Worm (Caenorhabditis elegans): ENCODE measurements around the gene snx-13.
A peak's percentile ranks its signal among the peaks of the same experiment; 100 is the strongest.

The snx-13 gene

ce11 chrIV:17087384-17088099 is at the start of gene snx-13, which contains the start of gene snr-1:
Gene snx-13 (minus strand): TSS chrIV:17087438.
Gene snr-1 (plus strand): TSS chrIV:17088049.
- no peak for TF ChIP-seq snpc-4 (tag; optimal IDR thresholded peaks at IDR 0.05)
- peak; percentile 88 for TF ChIP-seq M03D4.4 (tag; optimal IDR thresholded peaks at IDR 0.05)
- no peak for TF ChIP-seq hlh-1 (tag; optimal IDR thresholded peaks at IDR 0.05)
- TF ChIP-seq sem-2 (GFP tag; optimal IDR thresholded peaks at IDR 0.05), result peak; percentile 80
- TF ChIP-seq unc-62 (GFP tag; optimal IDR thresholded peaks at IDR 0.05), result no peak
- peak; percentile 58 for TF ChIP-seq ceh-39 (tag; optimal IDR thresholded peaks at IDR 0.05)
- peak; percentile 66 for TF ChIP-seq lin-13 (tag; optimal IDR thresholded peaks at IDR 0.05)
- peak; percentile 58 for TF ChIP-seq nhr-237 (tag; optimal IDR thresholded peaks at IDR 0.05)
- TF ChIP-seq mls-2 (tag; optimal IDR thresholded peaks at IDR 0.05), result peak; percentile 86
- peak; percentile 92 for TF ChIP-seq cnd-1 (tag; optimal IDR thresholded peaks at IDR 0.05)
- peak; percentile 84 for TF ChIP-seq lin-32 (GFP tag; optimal IDR thresholded peaks at IDR 0.05)
- peak; percentile 90 for TF ChIP-seq tbx-8 (GFP tag; optimal IDR thresholded peaks at IDR 0.05)
- TF ChIP-seq drap-1 (GFP tag; optimal IDR thresholded peaks at IDR 0.05), result peak; percentile 87
- TF ChIP-seq unc-39 (tag; optimal IDR thresholded peaks at IDR 0.05), result no peak
- TF ChIP-seq nhr-12 (tag; optimal IDR thresholded peaks at IDR 0.05), result no peak
- TF ChIP-seq nhr-28 (tag; optimal IDR thresholded peaks at IDR 0.05), result no peak
- no peak for TF ChIP-seq ztf-11 (tag; optimal IDR thresholded peaks at IDR 0.05)
- peak; percentile 58 for TF ChIP-seq ham-2 (GFP tag; optimal IDR thresholded peaks at IDR 0.05)
- no peak for TF ChIP-seq nhr-76 (tag; optimal IDR thresholded peaks at IDR 0.05)
- peak; percentile 72 for TF ChIP-seq lsy-2 (tag; optimal IDR thresholded peaks at IDR 0.05)
- no peak for TF ChIP-seq zip-8 (tag; optimal IDR thresholded peaks at IDR 0.05)
- TF ChIP-seq mab-5 (tag; optimal IDR thresholded peaks at IDR 0.05), result no peak
- peak; percentile 82 for TF ChIP-seq bed-3 (GFP tag; optimal IDR thresholded peaks at IDR 0.05)
- TF ChIP-seq elt-1 (tag; optimal IDR thresholded peaks at IDR 0.05; ENCODE audit: borderline replicate concordance, insufficient read depth), result no peak
- peak; percentile 33 for TF ChIP-seq flh-1 (GFP tag; optimal IDR thresholded peaks at IDR 0.05)
- TF ChIP-seq blmp-1 (tag; optimal IDR thresholded peaks at IDR 0.05), result no peak
- TF ChIP-seq ceh-43 (GFP tag; optimal IDR thresholded peaks at IDR 0.05), result peak; percentile 82
- no peak for TF ChIP-seq elt-3 (tag; optimal IDR thresholded peaks at IDR 0.05)
- peak; percentile 51 for TF ChIP-seq unc-120 (tag; optimal IDR thresholded peaks at IDR 0.05; ENCODE audit: poor library complexity, severe bottlenecking)
- TF ChIP-seq pha-4 (tag; optimal IDR thresholded peaks at IDR 0.05), result peak; percentile 50
- peak; percentile 90 for TF ChIP-seq ceh-83 (GFP tag; optimal IDR thresholded peaks at IDR 0.05)
- no peak for TF ChIP-seq nhr-2 (tag; optimal IDR thresholded peaks at IDR 0.05)
- TF ChIP-seq sptf-1 (tag; optimal IDR thresholded peaks at IDR 0.05), result peak; percentile 98
- TF ChIP-seq ces-1 (GFP tag; optimal IDR thresholded peaks at IDR 0.05), result peak; percentile 71
- peak; percentile 77 for TF ChIP-seq mep-1 (tag; optimal IDR thresholded peaks at IDR 0.05)

DNA sequence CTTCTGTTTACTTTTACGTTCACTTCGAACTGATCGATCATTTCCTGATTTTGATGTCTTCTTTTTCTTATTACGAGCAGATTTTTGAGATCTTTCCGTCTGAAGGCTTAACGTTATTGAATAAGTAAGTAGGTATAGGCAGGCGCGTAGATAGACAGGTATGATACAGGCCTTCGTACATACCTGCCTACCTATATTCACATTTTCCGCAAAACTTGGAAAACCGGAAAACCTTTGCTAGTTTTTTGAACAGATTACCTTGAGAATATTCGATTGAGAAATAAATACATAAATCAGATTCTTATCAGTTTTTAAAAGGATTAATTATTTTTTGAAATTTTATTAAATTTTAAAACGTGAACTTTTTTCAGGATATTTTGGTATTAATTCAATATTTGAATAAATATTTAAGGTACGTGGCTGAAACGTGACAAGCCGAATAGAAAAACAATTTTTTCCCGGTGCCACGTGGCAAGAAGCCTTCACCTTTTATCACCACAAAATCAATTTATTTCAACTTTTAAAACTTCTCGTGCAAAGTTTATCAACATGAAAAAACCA is 43.9 kb upstream of the snx-13 start, which contains the start of the genes Y116A8C.37 and Y116A8C.38:
TSS of gene Y116A8C.37 (minus strand) at position 101 of the 561 bp plus-strand sequence.
TSS of gene Y116A8C.38 (plus strand) at position 511 of the 561 bp plus-strand sequence.
- TF ChIP-seq nhr-76 (tag; optimal IDR thresholded peaks at IDR 0.05) (no peak), mab-5 (tag; optimal IDR thresholded peaks at IDR 0.05) (no peak), drap-1 (GFP tag; optimal IDR thresholded peaks at IDR 0.05) (no peak), ceh-83 (GFP tag; optimal IDR thresholded peaks at IDR 0.05) (no peak), blmp-1 (tag; optimal IDR thresholded peaks at IDR 0.05) (no peak), lsy-2 (tag; optimal IDR thresholded peaks at IDR 0.05) (no peak), ham-2 (GFP tag; optimal IDR thresholded peaks at IDR 0.05) (no peak)

ce11 chrIV:17126512-17126911 is 39.3 kb upstream of the snx-13 start:
- TF ChIP-seq M03D4.4 (tag; optimal IDR thresholded peaks at IDR 0.05), result no peak
- no peak for TF ChIP-seq ztf-11 (tag; optimal IDR thresholded peaks at IDR 0.05)
- no peak for TF ChIP-seq zip-8 (tag; optimal IDR thresholded peaks at IDR 0.05)
- no peak for TF ChIP-seq nhr-12 (tag; optimal IDR thresholded peaks at IDR 0.05)
- no peak for TF ChIP-seq drap-1 (GFP tag; optimal IDR thresholded peaks at IDR 0.05)
- no peak for TF ChIP-seq ces-1 (GFP tag; optimal IDR thresholded peaks at IDR 0.05)
- TF ChIP-seq ham-2 (GFP tag; optimal IDR thresholded peaks at IDR 0.05), result no peak

Data from whole organism, mixed stage, embryonic.